Fruit fly (Drosophila melanogaster) whole organism, prepupa: ENCODE measurements around the gene Sil1.

Source experiments
- CG10631 ChIP-seq: fragments of 200-800 bp; sonication (Bioruptor generic); optimal IDR thresholded peaks from 2 replicates; lab custom pipeline; 2016; ENCODE audit warnings: missing biosample characterization, missing genetic modification characterization
- CG10669 ChIP-seq: fragments of 200-800 bp; sonication (Bioruptor generic); optimal IDR thresholded peaks from 3 replicates; lab custom pipeline; 2018; ENCODE audit warnings: missing biosample characterization, mild to moderate bottlenecking, missing genetic modification characterization, moderate library complexity
- CG11294 ChIP-seq: fragments of 200-800 bp; sonication (Bioruptor generic); IDR thresholded peaks from 2 replicates; pipeline ENCODE4 v1.3.6; 2022; ENCODE audit warnings: missing biosample characterization, missing genetic modification characterization
- CG11902 ChIP-seq: fragments of 200-800 bp; sonication (Bioruptor generic); optimal IDR thresholded peaks from 3 replicates; lab custom pipeline; 2016; ENCODE audit warnings: missing biosample characterization, missing genetic modification characterization
- CG15336 ChIP-seq: fragments of 200-800 bp; sonication (Bioruptor generic); IDR thresholded peaks from 2 replicates; pipeline ENCODE4 v1.3.6; 2022; ENCODE audit warnings: missing biosample characterization, missing genetic modification characterization
- CG1621 ChIP-seq: fragments of 200-800 bp; sonication (Bioruptor generic); optimal IDR thresholded peaks from 3 replicates; lab custom pipeline; 2018; ENCODE audit warnings: missing biosample characterization, mild to moderate bottlenecking, missing genetic modification characterization
- CG16779 ChIP-seq: fragments of 200-800 bp; sonication (Bioruptor generic); optimal IDR thresholded peaks from 3 replicates; lab custom pipeline; 2017; ENCODE audit warnings: missing biosample characterization, mild to moderate bottlenecking, missing genetic modification characterization
- CG3032 ChIP-seq: fragments of 200-800 bp; optimal IDR thresholded peaks from 2 replicates; lab custom pipeline; 2019; ENCODE audit warnings: missing biosample characterization, mild to moderate bottlenecking, missing genetic modification characterization, moderate library complexity
- CG31627 ChIP-seq: fragments of 200-800 bp; sonication (Bioruptor generic); optimal IDR thresholded peaks from 3 replicates; lab custom pipeline; 2016; ENCODE audit warnings: missing biosample characterization, missing genetic modification characterization
- CG32006 ChIP-seq: fragments of 200-800 bp; sonication (Bioruptor generic); optimal IDR thresholded peaks from 3 replicates; lab custom pipeline; 2017; ENCODE audit warnings: missing biosample characterization, mild to moderate bottlenecking, missing genetic modification characterization
- CG34406 ChIP-seq: fragments of 200-800 bp; sonication (Bioruptor generic); optimal IDR thresholded peaks from 3 replicates; lab custom pipeline; 2016; ENCODE audit warnings: missing biosample characterization, missing genetic modification characterization
- CG3919 ChIP-seq: fragments of 200-800 bp; sonication (Bioruptor generic); optimal IDR thresholded peaks from 3 replicates; lab custom pipeline; 2016; ENCODE audit warnings: missing biosample characterization, missing genetic modification characterization
- CG4318 ChIP-seq: fragments of 200-800 bp; sonication (Bioruptor generic); optimal IDR thresholded peaks from 3 replicates; lab custom pipeline; 2017; ENCODE audit warnings: missing biosample characterization, mild to moderate bottlenecking, missing genetic modification characterization
- CG6792 ChIP-seq: fragments of 200-800 bp; sonication (Bioruptor generic); optimal IDR thresholded peaks from 3 replicates; lab custom pipeline; 2016; ENCODE audit warnings: missing biosample characterization, missing genetic modification characterization
- CG6854 ChIP-seq: fragments of 200-800 bp; sonication (Bioruptor generic); optimal IDR thresholded peaks from 2 replicates; lab custom pipeline; 2017; ENCODE audit warnings: missing biosample characterization, mild to moderate bottlenecking, missing genetic modification characterization
- CG7368 ChIP-seq: fragments of 200-800 bp; sonication (Bioruptor generic); optimal IDR thresholded peaks from 3 replicates; lab custom pipeline; 2016; ENCODE audit warnings: missing biosample characterization, missing genetic modification characterization
- CG8119 ChIP-seq: fragments of 200-800 bp; sonication (Bioruptor generic); IDR thresholded peaks from 3 replicates; pipeline ENCODE4 v1.3.6; 2022; ENCODE audit warnings: missing biosample characterization, missing genetic modification characterization
- CG8319 ChIP-seq: fragments of 200-800 bp; sonication (Bioruptor generic); optimal IDR thresholded peaks from 3 replicates; lab custom pipeline; 2016; ENCODE audit warnings: missing biosample characterization, missing genetic modification characterization
- CG8632 ChIP-seq: fragments of 200-800 bp; sonication (Bioruptor generic); optimal IDR thresholded peaks from 3 replicates; lab custom pipeline; 2016; ENCODE audit warnings: missing biosample characterization, missing genetic modification characterization
- CG9139 ChIP-seq: fragments of 200-800 bp; sonication (Bioruptor generic); optimal IDR thresholded peaks from 3 replicates; lab custom pipeline; 2017; ENCODE audit warnings: missing biosample characterization, mild to moderate bottlenecking, missing genetic modification characterization
- Eip75B ChIP-seq: fragments of 200-800 bp; sonication (Bioruptor generic); optimal IDR thresholded peaks from 3 replicates; lab custom pipeline; 2016; ENCODE audit warnings: missing biosample characterization, missing genetic modification characterization
- Eip78C ChIP-seq: fragments of 200-800 bp; sonication (Bioruptor generic); peaks from one replicate; lab custom pipeline; 2016; ENCODE audit warnings: missing biosample characterization, missing genetic modification characterization
- Eip93F ChIP-seq: fragments of 200-800 bp; sonication (Bioruptor generic); optimal IDR thresholded peaks from 2 replicates; lab custom pipeline; 2016; ENCODE audit warnings: missing biosample characterization, mild to moderate bottlenecking, missing genetic modification characterization
- Gug ChIP-seq: fragments of 200-800 bp; sonication (Bioruptor generic); IDR thresholded peaks from 2 replicates; pipeline ENCODE4 v1.3.6; 2022; ENCODE audit warnings: missing biosample characterization, missing genetic modification characterization
- Hr38 ChIP-seq: sonication (Bioruptor generic); optimal IDR thresholded peaks from 2 replicates; lab custom pipeline; 2016; ENCODE audit warnings: missing biosample characterization, missing genetic modification characterization
- Hr4 ChIP-seq: fragments of 200-800 bp; sonication (Bioruptor generic); optimal IDR thresholded peaks from 3 replicates; lab custom pipeline; 2016; ENCODE audit warnings: missing biosample characterization, missing genetic modification characterization
- Lpt ChIP-seq: fragments of 200-800 bp; sonication (Bioruptor generic); optimal IDR thresholded peaks from 3 replicates; lab custom pipeline; 2016; ENCODE audit warnings: missing biosample characterization, missing genetic modification characterization
- Met ChIP-seq: fragments of 200-800 bp; sonication (Bioruptor generic); optimal IDR thresholded peaks from 3 replicates; lab custom pipeline; 2016; ENCODE audit warnings: missing biosample characterization, missing genetic modification characterization
- OdsH ChIP-seq: fragments of 200-800 bp; sonication (Bioruptor generic); optimal IDR thresholded peaks from 3 replicates; lab custom pipeline; 2016; ENCODE audit warnings: missing biosample characterization, missing genetic modification characterization
- Smox ChIP-seq: fragments of 200-800 bp; sonication (Bioruptor generic); optimal IDR thresholded peaks from 3 replicates; lab custom pipeline; 2016; ENCODE audit warnings: missing biosample characterization, missing genetic modification characterization
- Sox14 ChIP-seq: fragments of 200-800 bp; sonication (Bioruptor generic); optimal IDR thresholded peaks from 3 replicates; lab custom pipeline; 2016; ENCODE audit warnings: missing biosample characterization, missing genetic modification characterization
- Sox15 ChIP-seq: fragments of 200-800 bp; sonication (Bioruptor generic); optimal IDR thresholded peaks from 3 replicates; lab custom pipeline; 2016; ENCODE audit warnings: missing biosample characterization, missing genetic modification characterization
- dac ChIP-seq: fragments of 200-800 bp; sonication (Bioruptor generic); optimal IDR thresholded peaks from 2 replicates; lab custom pipeline; 2017; ENCODE audit warnings: missing biosample characterization, mild to moderate bottlenecking, missing genetic modification characterization
- dsx ChIP-seq: fragments of 200-800 bp; optimal IDR thresholded peaks from 3 replicates; lab custom pipeline; 2019; ENCODE audit warnings: missing biosample characterization, mild to moderate bottlenecking, missing genetic modification characterization, moderate library complexity; ENCODE audit not compliant: poor library complexity, severe bottlenecking
- eg ChIP-seq: fragments of 200-800 bp; sonication (Bioruptor generic); IDR thresholded peaks from 3 replicates; pipeline ENCODE4 v1.3.6; 2022; ENCODE audit warnings: missing biosample characterization, missing genetic modification characterization
- esn ChIP-seq: fragments of 200-800 bp; sonication (Bioruptor generic); optimal IDR thresholded peaks from 2 replicates; lab custom pipeline; 2016; ENCODE audit warnings: missing biosample characterization, mild to moderate bottlenecking, missing genetic modification characterization, moderate library complexity
- fd59A ChIP-seq: fragments of 200-800 bp; sonication (Bioruptor generic); optimal IDR thresholded peaks from 2 replicates; lab custom pipeline; 2017; ENCODE audit warnings: missing biosample characterization, mild to moderate bottlenecking, missing genetic modification characterization, missing genetic modification reagents
- fd85E ChIP-seq: fragments of 200-800 bp; sonication (Bioruptor generic); optimal IDR thresholded peaks from 3 replicates; lab custom pipeline; 2016; ENCODE audit warnings: missing biosample characterization, missing genetic modification characterization
- fkh ChIP-seq: fragments of 200-800 bp; sonication (Bioruptor generic); optimal IDR thresholded peaks from 3 replicates; lab custom pipeline; 2017; ENCODE audit warnings: missing biosample characterization, mild to moderate bottlenecking, missing genetic modification characterization, moderate library complexity
- lz ChIP-seq: fragments of 200-800 bp; sonication (Bioruptor generic); optimal IDR thresholded peaks from 3 replicates; lab custom pipeline; 2016; ENCODE audit warnings: missing biosample characterization, missing genetic modification characterization
- net ChIP-seq: fragments of 200-800 bp; sonication (Bioruptor generic); optimal IDR thresholded peaks from 3 replicates; lab custom pipeline; 2016; ENCODE audit warnings: missing biosample characterization, missing genetic modification characterization
- pdm3 ChIP-seq: fragments of 200-800 bp; sonication (Bioruptor generic); optimal IDR thresholded peaks from 3 replicates; lab custom pipeline; 2016; ENCODE audit warnings: missing biosample characterization, missing genetic modification characterization
- salr ChIP-seq, 2 experiments: fragments of 200-800 bp; sonication (Bioruptor generic); optimal IDR thresholded peaks; 3 replicates each; lab custom pipeline; 2016 to 2018; ENCODE audit warnings: missing biosample characterization in 2 of 2, missing genetic modification characterization in 2 of 2, mild to moderate bottlenecking in 1 of 2
- spab ChIP-seq: fragments of 200-800 bp; sonication (Bioruptor generic); optimal IDR thresholded peaks from 2 replicates; lab custom pipeline; 2017; ENCODE audit warnings: missing biosample characterization, mild to moderate bottlenecking, missing genetic modification characterization, missing genetic modification reagents
- svp ChIP-seq: fragments of 200-800 bp; sonication (Bioruptor generic); peaks from one replicate; lab custom pipeline; 2016; ENCODE audit warnings: missing biosample characterization, missing genetic modification characterization
- topi ChIP-seq: fragments of 200-800 bp; sonication (Bioruptor generic); optimal IDR thresholded peaks from 3 replicates; lab custom pipeline; 2016; ENCODE audit warnings: missing biosample characterization, missing genetic modification characterization

Sil1 gene

dm6 chr3R:25262322-25262761 is 27.0 kb upstream of the Sil1 start, which contains the start of the genes Kdsr and CG11858 (continued):
- TF ChIP-seq CG8319 (no peak), CG32006 (GFP tag; lab: Kevin White, UChicago) (no peak), spab (no peak), CG15336 (0 out of 2 replicates have a peak, but pooled peaks have one; percentile 43), Sox14 (GFP tag; lab: Kevin White, UChicago) (no peak), OdsH (GFP tag; lab: Kevin White, UChicago) (no peak), CG34406 (GFP tag; lab: Kevin White, UChicago) (no peak), fkh (GFP tag; lab: Kevin White, UChicago) (peak; percentile 76), esn (GFP tag; lab: Kevin White, UChicago) (peak; percentile 78), topi (GFP tag; lab: Kevin White, UChicago) (no peak), CG6854 (GFP tag; lab: Kevin White, UChicago) (no peak), CG3919 (no peak)

DNA sequence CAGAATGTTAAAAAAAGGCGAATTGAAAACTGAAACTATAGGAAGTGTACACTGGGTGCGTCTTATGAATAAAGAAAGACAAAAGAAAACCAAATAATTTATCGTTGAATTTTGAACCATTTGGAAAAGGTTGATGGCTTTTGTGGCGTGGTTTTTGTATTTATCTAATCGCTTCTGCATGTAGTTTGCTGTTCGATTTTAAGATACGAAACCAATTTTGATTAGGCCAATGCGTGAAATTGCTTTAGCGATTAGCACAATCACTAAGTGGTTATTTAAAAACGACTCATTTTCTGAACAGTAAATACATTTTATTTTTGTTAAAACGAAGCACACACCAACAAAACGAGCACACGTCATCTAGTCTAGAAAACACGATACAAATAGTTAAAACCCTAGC is 25.3 kb upstream of the Sil1 start:
- TF ChIP-seq Gug (GFP tag; lab: Robert Waterston, UW) (no peak), CG1621 (tag; lab: Kevin White, UChicago) (no peak), Smox (no peak), CG9139 (no peak), CG32006 (GFP tag; lab: Kevin White, UChicago) (no peak), eg (GFP tag; lab: Robert Waterston, UW) (no peak), pdm3 (no peak)

dm6 chr3R:25258628-25259240 is 23.4 kb upstream of the Sil1 start, which contains the start of gene CG11857:
TSS of gene CG11857 (plus strand) at chr3R:25258898.
- peak; percentile 98 for TF ChIP-seq CG3032
- peak; percentile 98 for TF ChIP-seq Gug (GFP tag; lab: Robert Waterston, UW)
- peak; percentile 96 for TF ChIP-seq CG11902
- peak; percentile 91 for TF ChIP-seq dsx
- TF ChIP-seq net (GFP tag; lab: Kevin White, UChicago) = peak; percentile 94
- TF ChIP-seq Sox15 (GFP tag; lab: Kevin White, UChicago) = peak; percentile 96
- TF ChIP-seq fd85E = no peak
- TF ChIP-seq eg (GFP tag; lab: Robert Waterston, UW) = peak; percentile 98
- TF ChIP-seq fd59A = peak; percentile 91
- peak; percentile 98 for TF ChIP-seq lz (GFP tag; lab: Kevin White, UChicago)
- TF ChIP-seq Lpt (GFP tag; lab: Kevin White, UChicago) = peak; percentile 89
- peak; percentile 96 for TF ChIP-seq CG32006 (GFP tag; lab: Kevin White, UChicago)
- peak; percentile 97 for TF ChIP-seq CG11294 (GFP tag; lab: Robert Waterston, UW)
- peak; percentile 82 for TF ChIP-seq Hr38 (GFP tag; lab: Kevin White, UChicago)
- peak; percentile 89 for TF ChIP-seq Eip93F (GFP tag; lab: Kevin White, UChicago)
- peak; percentile 94 for TF ChIP-seq dac (GFP tag; lab: Kevin White, UChicago)
- peak; percentile 98 for TF ChIP-seq CG31627
- peak; percentile 92 for TF ChIP-seq CG34406 (GFP tag; lab: Kevin White, UChicago)
- peak; percentile 76 for TF ChIP-seq CG6854 (GFP tag; lab: Kevin White, UChicago)
- TF ChIP-seq CG7368 (GFP tag; lab: Kevin White, UChicago) = peak; percentile 93
- peak; percentile 92 for TF ChIP-seq CG8632 (GFP tag; lab: Kevin White, UChicago)
- peak; percentile 94 for TF ChIP-seq CG6792 (GFP tag; lab: Kevin White, UChicago)
- peak; percentile 97 for TF ChIP-seq Hr4 (GFP tag; lab: Kevin White, UChicago)
- TF ChIP-seq fkh (GFP tag; lab: Kevin White, UChicago) = peak; percentile 86
- no peak for TF ChIP-seq CG4318 (GFP tag; lab: Kevin White, UChicago)
- peak in 1 of 2 experiments; percentile 93 for TF ChIP-seq salr (GFP tag; optimal IDR thresholded peaks at IDR 0.05; lab: Kevin White, UChicago)
- TF ChIP-seq Smox = peak; percentile 97
- peak; percentile 97 for TF ChIP-seq pdm3
- TF ChIP-seq CG10669 (GFP tag; lab: Kevin White, UChicago) = peak; percentile 94
- peak; percentile 97 for TF ChIP-seq Sox14 (GFP tag; lab: Kevin White, UChicago)
- TF ChIP-seq CG8119 (GFP tag; lab: Robert Waterston, UW) = peak; percentile 90
- TF ChIP-seq CG16779 (tag; lab: Kevin White, UChicago) = no peak
- peak; percentile 96 for TF ChIP-seq CG3919
- peak; percentile 99 for TF ChIP-seq svp
- peak; percentile 98 for TF ChIP-seq Eip78C (GFP tag; lab: Kevin White, UChicago)
- peak; percentile 98 for TF ChIP-seq CG10631 (GFP tag; lab: Kevin White, UChicago)
- peak; percentile 97 for TF ChIP-seq OdsH (GFP tag; lab: Kevin White, UChicago)
- peak; percentile 97 for TF ChIP-seq Met (GFP tag; lab: Kevin White, UChicago)
- TF ChIP-seq Eip75B (GFP tag; lab: Kevin White, UChicago) = peak; percentile 95
- peak; percentile 93 for TF ChIP-seq CG15336
